Fruit fly (Drosophila melanogaster): ENCODE data around the gene CG34425.

dm6 chr3R:4553534-4553933 is 47.4 kb upstream of the CG34425 start:
- TF ChIP-seq CG15710 (tag; optimal IDR thresholded peaks at IDR 0.05) (no peak), CG8159 (tag; optimal IDR thresholded peaks at IDR 0.05) (no peak), CG12605 (GFP tag; IDR thresholded peaks at IDR 0.05) (no peak), Pif1A (GFP tag; optimal IDR thresholded peaks at IDR 0.05) (no peak)

All from whole organism, pupa.